Worm (Caenorhabditis elegans): Measurements from ENCODE around the gene gst-38.

DNA sequence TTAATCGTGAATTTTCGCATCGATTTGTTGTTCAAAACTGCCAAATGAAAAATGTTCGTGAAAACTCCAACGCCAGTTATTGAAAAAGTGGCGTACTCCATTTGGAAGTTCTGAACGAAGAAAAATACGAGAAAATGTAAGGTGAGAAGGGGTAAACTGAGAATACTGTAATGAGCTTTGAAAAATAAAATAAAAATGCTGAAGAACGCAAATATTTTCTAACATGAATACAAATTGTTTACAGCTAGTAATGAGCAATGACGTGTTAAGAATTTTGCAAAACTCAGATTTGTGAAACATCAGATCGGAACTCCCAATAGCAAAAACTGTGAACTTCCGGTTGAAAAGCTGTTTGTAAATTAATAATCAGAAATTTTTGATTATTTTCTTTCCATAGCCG is 16.5 kb upstream of the gst-38 start, which contains the start of gene srw-26:
- TF ChIP-seq tbx-2 (tag; optimal IDR thresholded peaks at IDR 0.05), result no peak
- no peak for TF ChIP-seq unc-62 (GFP tag; optimal IDR thresholded peaks at IDR 0.05)
- TF ChIP-seq snpc-4 (tag; optimal IDR thresholded peaks at IDR 0.05), result no peak
- no peak for TF ChIP-seq aly-2 (tag; optimal IDR thresholded peaks at IDR 0.05)
- TF ChIP-seq ztf-4 (tag; optimal IDR thresholded peaks at IDR 0.05), result no peak
- no peak for TF ChIP-seq R02D3.7 (tag; optimal IDR thresholded peaks at IDR 0.05)
- TF ChIP-seq skn-1 (tag; optimal IDR thresholded peaks at IDR 0.05), result no peak
- TF ChIP-seq elt-1 (tag; optimal IDR thresholded peaks at IDR 0.05), result no peak
- TF ChIP-seq ceh-9 (tag; optimal IDR thresholded peaks at IDR 0.05), result no peak
- no peak for TF ChIP-seq jun-1 (tag; optimal IDR thresholded peaks at IDR 0.05)
- no peak for TF ChIP-seq ZK546.5 (tag; optimal IDR thresholded peaks at IDR 0.05)
- TF ChIP-seq pqm-1 (tag; optimal IDR thresholded peaks at IDR 0.05), result no peak
- no peak for TF ChIP-seq egl-27 (tag; optimal IDR thresholded peaks at IDR 0.05)

Measured in whole organism, L3 larva.